Worm (Caenorhabditis elegans): Measurements from ENCODE around the gene bath-28.

Gene bath-28

ce11 chrII:3368097-3368496 is 23.3 kb upstream of the bath-28 start, which contains the start of gene Y49F6C.7:
Y49F6C.7 (minus strand) TSS chrII:3368197.
- TF ChIP-seq fkh-10 (GFP tag; optimal IDR thresholded peaks at IDR 0.05), result no peak
- TF ChIP-seq mdl-1 (tag; optimal IDR thresholded peaks at IDR 0.05), result no peak
- TF ChIP-seq nhr-43 (tag; optimal IDR thresholded peaks at IDR 0.05; ENCODE audit: poor library complexity, severe bottlenecking), result no peak
- TF ChIP-seq egl-27 (tag; optimal IDR thresholded peaks at IDR 0.05), result no peak

ce11 chrII:3367100-3367499 is 22.3 kb upstream of the bath-28 start, which contains the start of gene Y49F6C.6:
Y49F6C.6 (minus strand) TSS chrII:3367200.
- TF ChIP-seq ceh-16 (tag; optimal IDR thresholded peaks at IDR 0.05), result no peak
- TF ChIP-seq lin-15B (tag; optimal IDR thresholded peaks at IDR 0.05), result no peak
- TF ChIP-seq nhr-77 (tag; optimal IDR thresholded peaks at IDR 0.05), result no peak
- TF ChIP-seq nhr-23 (tag; optimal IDR thresholded peaks at IDR 0.05), result no peak
- no peak for TF ChIP-seq elt-3 (tag; optimal IDR thresholded peaks at IDR 0.05)
- TF ChIP-seq elt-2 (tag; optimal IDR thresholded peaks at IDR 0.05), result no peak
- TF ChIP-seq mdl-1 (tag; optimal IDR thresholded peaks at IDR 0.05), result no peak
- no peak for TF ChIP-seq elt-1 (tag; optimal IDR thresholded peaks at IDR 0.05)
- no peak for TF ChIP-seq zag-1 (tag; optimal IDR thresholded peaks at IDR 0.05)
- TF ChIP-seq ceh-28 (tag; optimal IDR thresholded peaks at IDR 0.05), result no peak
- no peak for TF ChIP-seq pha-4 (tag; optimal IDR thresholded peaks at IDR 0.05)
- no peak for TF ChIP-seq eor-1 (tag; optimal IDR thresholded peaks at IDR 0.05)
- no peak for TF ChIP-seq nhr-12 (tag; optimal IDR thresholded peaks at IDR 0.05)

ce11 chrII:3358834-3359233 is 14.1 kb upstream of the bath-28 start, which contains the start of the genes lido-14 and bath-27:
lido-14 (plus strand) TSS chrII:3359134.
bath-27 (plus strand) TSS chrII:3359139.
- TF ChIP-seq nhr-25 (tag; optimal IDR thresholded peaks at IDR 0.05) (no peak), fkh-10 (GFP tag; optimal IDR thresholded peaks at IDR 0.05) (no peak), R02D3.7 (tag; optimal IDR thresholded peaks at IDR 0.05) (no peak), mml-1 (tag; optimal IDR thresholded peaks at IDR 0.05) (no peak), nhr-43 (tag; optimal IDR thresholded peaks at IDR 0.05; ENCODE audit: poor library complexity, severe bottlenecking) (no peak), lin-15B (tag; optimal IDR thresholded peaks at IDR 0.05) (no peak), ceh-16 (tag; optimal IDR thresholded peaks at IDR 0.05) (no peak), elt-1 (tag; optimal IDR thresholded peaks at IDR 0.05) (no peak), nhr-28 (tag; optimal IDR thresholded peaks at IDR 0.05) (no peak), egl-27 (tag; optimal IDR thresholded peaks at IDR 0.05) (no peak), unc-39 (tag; optimal IDR thresholded peaks at IDR 0.05) (no peak), unc-62 (GFP tag; optimal IDR thresholded peaks at IDR 0.05) (no peak), sea-2 (GFP tag; optimal IDR thresholded peaks at IDR 0.05) (no peak), snpc-4 (tag; optimal IDR thresholded peaks at IDR 0.05) (no peak), ztf-11 (tag; optimal IDR thresholded peaks at IDR 0.05) (no peak), lin-39 (tag; optimal IDR thresholded peaks at IDR 0.05) (no peak), nhr-67 (tag; optimal IDR thresholded peaks at IDR 0.05) (no peak), ceh-9 (tag; optimal IDR thresholded peaks at IDR 0.05) (no peak), aly-2 (tag; optimal IDR thresholded peaks at IDR 0.05) (no peak)

ce11 chrII:3349820-3350291 is 5.1 kb upstream of the bath-28 start, which contains the start of gene F14D2.8:
F14D2.8 (minus strand) TSS chrII:3349870.
- TF ChIP-seq nhr-23 (tag; optimal IDR thresholded peaks at IDR 0.05) (no peak), ceh-82 (tag; optimal IDR thresholded peaks at IDR 0.05) (no peak), nhr-12 (tag; optimal IDR thresholded peaks at IDR 0.05) (no peak), ama-1 (optimal IDR thresholded peaks at IDR 0.05) (no peak), pha-4 (tag; optimal IDR thresholded peaks at IDR 0.05) (no peak), fos-1 (tag; optimal IDR thresholded peaks at IDR 0.05) (no peak), nhr-43 (tag; optimal IDR thresholded peaks at IDR 0.05; ENCODE audit: poor library complexity, severe bottlenecking) (no peak), hmg-11 (tag; optimal IDR thresholded peaks at IDR 0.05) (no peak), lin-15B (tag; optimal IDR thresholded peaks at IDR 0.05) (no peak), elt-2 (tag; optimal IDR thresholded peaks at IDR 0.05) (no peak), R02D3.7 (tag; optimal IDR thresholded peaks at IDR 0.05) (no peak), fkh-10 (GFP tag; optimal IDR thresholded peaks at IDR 0.05) (no peak), lsy-12 (tag; optimal IDR thresholded peaks at IDR 0.05) (no peak), unc-39 (tag; optimal IDR thresholded peaks at IDR 0.05) (no peak), ZK546.5 (tag; optimal IDR thresholded peaks at IDR 0.05) (no peak), ztf-11 (tag; optimal IDR thresholded peaks at IDR 0.05) (no peak), aly-2 (tag; optimal IDR thresholded peaks at IDR 0.05) (no peak), nfya-1 (tag; optimal IDR thresholded peaks at IDR 0.05; ENCODE audit: insufficient read depth) (no peak), ztf-4 (tag; optimal IDR thresholded peaks at IDR 0.05) (no peak)

Data from whole organism, L3 larva.